Worm (Caenorhabditis elegans): Measurements from ENCODE around the gene grl-30.

- TF ChIP-seq ztf-11 (tag; optimal IDR thresholded peaks at IDR 0.05) (no peak), mab-5 (tag; optimal IDR thresholded peaks at IDR 0.05) (no peak), nhr-237 (tag; optimal IDR thresholded peaks at IDR 0.05) (no peak), cnd-1 (tag; optimal IDR thresholded peaks at IDR 0.05) (no peak), sem-2 (GFP tag; optimal IDR thresholded peaks at IDR 0.05) (no peak), flh-1 (GFP tag; optimal IDR thresholded peaks at IDR 0.05) (no peak), unc-39 (tag; optimal IDR thresholded peaks at IDR 0.05) (no peak), nhr-12 (tag; optimal IDR thresholded peaks at IDR 0.05) (no peak), lin-13 (tag; optimal IDR thresholded peaks at IDR 0.05) (no peak), pha-4 (tag; optimal IDR thresholded peaks at IDR 0.05) (no peak), nhr-28 (tag; optimal IDR thresholded peaks at IDR 0.05) (no peak), sptf-1 (tag; optimal IDR thresholded peaks at IDR 0.05) (no peak)
Observed at ce11 chrV:3526882-3527281, 29.2 kb upstream of the grl-30 start, which contains the start of gene str-260.
